Worm (Caenorhabditis elegans) whole organism, early embryonic: ENCODE results near the gene pqn-27.

Source experiments
- B0310.2 ChIP-seq: sonication (generic microtip); optimal IDR thresholded peaks from 2 replicates; lab custom pipeline; 2016; ENCODE audit warnings: mild to moderate bottlenecking, missing genetic modification characterization, missing compliant biosample characterization
- F13C5.2 ChIP-seq: sonication (generic microtip); optimal IDR thresholded peaks from 2 replicates; lab custom pipeline; 2017; ENCODE audit warnings: mild to moderate bottlenecking, missing genetic modification characterization, inconsistent platforms, missing compliant biosample characterization
- aly-1 ChIP-seq: sonication (generic microtip); optimal IDR thresholded peaks from 2 replicates; lab custom pipeline; 2016; ENCODE audit warnings: missing genetic modification characterization, missing compliant biosample characterization
- ama-1 ChIP-seq: fragments of 150-350 bp; optimal IDR thresholded peaks from 2 replicates; lab custom pipeline; 2014
- flt-1 ChIP-seq: fragments of 200-800 bp; sonication (Bioruptor generic); IDR thresholded peaks from 2 replicates; pipeline ENCODE4 v1.3.6; 2022; ENCODE audit warnings: missing genetic modification characterization, missing compliant biosample characterization
- hmg-4 ChIP-seq: fragments of 200-800 bp; sonication (Bioruptor generic); optimal IDR thresholded peaks from 2 replicates; lab custom pipeline; 2018; ENCODE audit warnings: mild to moderate bottlenecking, missing genetic modification characterization, missing compliant biosample characterization
- pes-1 ChIP-seq: fragments of 200-800 bp; sonication (Bioruptor generic); IDR thresholded peaks from 2 replicates; pipeline ENCODE4 v1.3.6; 2022; ENCODE audit warnings: missing genetic modification reagents, missing genetic modification characterization, missing compliant biosample characterization
- sea-1 ChIP-seq: fragments of 200-800 bp; sonication (Bioruptor generic); conservative IDR thresholded peaks from 2 replicates; pipeline ENCODE4 v1.3.6; 2022; ENCODE audit warnings: missing genetic modification characterization, missing compliant biosample characterization
- tbx-11 ChIP-seq: fragments of 200-800 bp; sonication (Bioruptor generic); IDR thresholded peaks from 2 replicates; pipeline ENCODE4 v1.3.6; 2022; ENCODE audit warnings: missing genetic modification characterization, missing compliant biosample characterization
- tbx-37 ChIP-seq: fragments of 200-800 bp; sonication (Bioruptor generic); conservative IDR thresholded peaks from 2 replicates; pipeline ENCODE4 v1.3.6; 2022; ENCODE audit warnings: missing genetic modification reagents, missing genetic modification characterization, missing compliant biosample characterization

DNA sequence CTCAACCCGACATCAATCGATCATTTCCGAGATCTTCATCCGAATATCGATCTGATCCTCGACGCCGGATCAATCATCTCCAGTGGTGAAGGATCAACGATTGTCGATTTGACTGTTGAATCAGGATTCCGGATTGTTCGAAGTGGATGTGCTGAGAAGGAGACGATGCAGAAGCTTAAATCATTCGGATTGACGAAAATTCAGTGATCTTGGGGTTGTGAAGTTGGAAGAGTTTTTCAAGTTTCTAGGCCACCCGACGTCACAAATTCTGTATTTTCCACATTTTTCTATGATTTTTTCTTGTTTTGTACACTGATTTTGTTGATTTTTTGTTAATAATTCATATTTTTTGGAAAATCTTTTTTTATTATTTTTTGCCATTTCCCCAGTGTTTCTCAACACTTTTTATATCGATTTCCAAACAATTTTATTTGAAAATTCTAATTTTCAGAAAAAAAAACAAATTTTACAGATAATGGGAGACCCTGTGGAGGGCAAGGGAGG, 45.8 kb downstream of the pqn-27 start, which contains the start of gene Y48E1C.1:
- no peak for TF ChIP-seq F13C5.2
- TF ChIP-seq pes-1 (GFP tag; lab: Robert Waterston, UW), result no peak
- no peak for TF ChIP-seq sea-1 (GFP tag; lab: Robert Waterston, UW)
- no peak for TF ChIP-seq aly-1 (tag; lab: Kevin White, UChicago)
- no peak for TF ChIP-seq ama-1 (lab: Kevin White, UChicago)
- no peak for TF ChIP-seq flt-1 (GFP tag; lab: Robert Waterston, UW)
- no peak for TF ChIP-seq B0310.2
- no peak for TF ChIP-seq tbx-11 (GFP tag; lab: Robert Waterston, UW)
- TF ChIP-seq tbx-37 (GFP tag; lab: Robert Waterston, UW), result no peak
- TF ChIP-seq hmg-4 (GFP tag; lab: Kevin White, UChicago), result no peak
